Fruit fly (Drosophila melanogaster) whole organism, pupa: ENCODE measurements around the gene CG10469.

ENCODE experiments used
- D1 ChIP-seq: fragments of 200-800 bp; sonication (Bioruptor generic); optimal IDR thresholded peaks from 2 replicates; lab custom pipeline; 2018; ENCODE audit warnings: missing biosample characterization, mild to moderate bottlenecking, missing genetic modification characterization, moderate library complexity
- Snoo ChIP-seq: fragments of 200-800 bp; sonication (Bioruptor generic); optimal IDR thresholded peaks from 3 replicates; lab custom pipeline; 2017; ENCODE audit warnings: missing biosample characterization, mild to moderate bottlenecking, missing genetic modification characterization, inconsistent platforms
- rn ChIP-seq: fragments of 200-800 bp; sonication (Bioruptor generic); IDR thresholded peaks from 2 replicates; pipeline ENCODE4 v1.3.6; 2022; ENCODE audit warnings: missing biosample characterization, missing genetic modification characterization

DNA sequence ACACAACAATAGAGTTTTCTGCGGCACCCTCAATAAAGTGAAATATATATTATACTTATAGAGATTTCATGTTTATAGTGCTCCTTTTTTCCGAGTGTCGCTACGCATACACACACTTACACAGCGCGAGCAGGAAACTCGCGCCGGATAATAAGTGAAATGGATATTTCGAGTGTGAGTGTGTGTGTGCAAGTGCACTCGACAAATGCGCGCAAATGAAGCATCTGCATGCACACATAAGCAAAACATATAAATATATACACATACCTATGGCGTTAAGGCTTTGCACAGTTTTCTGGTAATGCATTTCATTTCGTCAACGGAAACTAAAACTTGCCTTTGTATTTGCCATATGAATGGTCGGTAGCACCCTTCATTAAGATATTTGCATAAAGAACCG is 22.4 kb upstream of the CG10469 start:
- TF ChIP-seq D1 (tag; lab: Kevin White, UChicago) (no peak), Snoo (tag; lab: Kevin White, UChicago) (no peak), rn (no peak)
